Fruit fly (Drosophila melanogaster): Measurements from ENCODE around the gene CG10650.

Gene CG10650

dm6 chr2L:18987078-18987895 lies 8.4 kb downstream of the CG10650 start, which contains the start of the genes Swip-1 and EMC5 (continued):
- TF ChIP-seq z (GFP tag; IDR thresholded peaks at IDR 0.05) = no peak
- TF ChIP-seq CG9437 (GFP tag; optimal IDR thresholded peaks at IDR 0.05) = peak; percentile 58
- TF ChIP-seq NFAT (GFP tag; IDR thresholded peaks at IDR 0.05) = peak; percentile 44
- 0 out of 2 replicates have a peak, but pooled peaks have one; percentile 13 for TF ChIP-seq crol (GFP tag; IDR thresholded peaks at IDR 0.05)
- TF ChIP-seq MBD-R2 (GFP tag; IDR thresholded peaks at IDR 0.05) = peak; percentile 81
- TF ChIP-seq Ptx1 (GFP tag; IDR thresholded peaks at IDR 0.05) = peak; percentile 82
- TF ChIP-seq Adf1 (GFP tag; IDR thresholded peaks at IDR 0.05) = no peak
- TF ChIP-seq Aef1 (GFP tag; IDR thresholded peaks at IDR 0.05) = peak; percentile 58; the same call in 2 of the 3 replicates
- TF ChIP-seq CG34224 (GFP tag; IDR thresholded peaks at IDR 0.05; ENCODE audit: partially characterized antibody) = no peak; the same call in 1 of the 3 replicates
- no peak for TF ChIP-seq maf-S (GFP tag; optimal IDR thresholded peaks at IDR 0.05)
- peak; percentile 59 for TF ChIP-seq ind (GFP tag; optimal IDR thresholded peaks at IDR 0.05)
- TF ChIP-seq sr (GFP tag; IDR thresholded peaks at IDR 0.05) = peak; percentile 35; the same call in 1 of the 3 replicates
- peak; percentile 27 for TF ChIP-seq CG12299 (tag; optimal IDR thresholded peaks at IDR 0.05)
- TF ChIP-seq Max (GFP tag; optimal IDR thresholded peaks at IDR 0.05) = peak; percentile 22
- TF ChIP-seq CG31365 (tag; optimal IDR thresholded peaks at IDR 0.05) = no peak
- TF ChIP-seq vnd (GFP tag; IDR thresholded peaks at IDR 0.05; ENCODE audit: partially characterized antibody) = peak; percentile 53; the same call in 1 of the 3 replicates
- TF ChIP-seq Awh (GFP tag; IDR thresholded peaks at IDR 0.05) = peak; percentile 51; the same call in 1 of the 2 replicates
- no peak for TF ChIP-seq dan (GFP tag; IDR thresholded peaks at IDR 0.05)
- peak; percentile 29; the same call in 1 of the 2 replicates for TF ChIP-seq E2f1 (GFP tag; IDR thresholded peaks at IDR 0.05)
- peak; percentile 41; the same call in 2 of the 3 replicates for TF ChIP-seq Opbp (GFP tag; IDR thresholded peaks at IDR 0.05; ENCODE audit: partially characterized antibody)
- TF ChIP-seq CG12659 (GFP tag; optimal IDR thresholded peaks at IDR 0.05) = peak; percentile 82
- no peak for TF ChIP-seq slp2 (GFP tag; optimal IDR thresholded peaks at IDR 0.05)
- TF ChIP-seq CG3407 (GFP tag; optimal IDR thresholded peaks at IDR 0.05) = peak; percentile 13
- TF ChIP-seq kay (GFP tag; optimal IDR thresholded peaks at IDR 0.05) = peak; percentile 16
- TF ChIP-seq CG8281 (tag; optimal IDR thresholded peaks at IDR 0.05) = no peak
- TF ChIP-seq unpg (GFP tag; optimal IDR thresholded peaks at IDR 0.05) = peak; percentile 49
- no peak for TF ChIP-seq hth (optimal IDR thresholded peaks at IDR 0.05)
- TF ChIP-seq grau (tag; optimal IDR thresholded peaks at IDR 0.05) = peak; percentile 77
- no peak for TF ChIP-seq org-1 (GFP tag; optimal IDR thresholded peaks at IDR 0.05)
- no peak for TF ChIP-seq Hsf (GFP tag; optimal IDR thresholded peaks at IDR 0.05)
- TF ChIP-seq CG30020 (tag; optimal IDR thresholded peaks at IDR 0.05) = peak; percentile 65
- peak; percentile 72 for TF ChIP-seq CG30403 (GFP tag; optimal IDR thresholded peaks at IDR 0.05)
- TF ChIP-seq D19B (GFP tag; optimal IDR thresholded peaks at IDR 0.05) = no peak
- peak in 1 of 2 experiments; percentile 87 for TF ChIP-seq insv (GFP tag; optimal IDR thresholded peaks at IDR 0.05)
- TF ChIP-seq CG3065 (GFP tag; optimal IDR thresholded peaks at IDR 0.05) = no peak
- peak; percentile 84 for TF ChIP-seq Abd-B (GFP tag; optimal IDR thresholded peaks at IDR 0.05)
- TF ChIP-seq Sry-β (GFP tag; optimal IDR thresholded peaks at IDR 0.05) = no peak
- TF ChIP-seq HLH54F (GFP tag; optimal IDR thresholded peaks at IDR 0.05) = peak; percentile 12
- peak; percentile 36; the same call in 1 of the 2 replicates for TF ChIP-seq CG4404 (GFP tag; IDR thresholded peaks at IDR 0.05)
- TF ChIP-seq Hr51 (GFP tag; optimal IDR thresholded peaks at IDR 0.05) = peak in 1 of 2 experiments; percentile 64
- no peak for TF ChIP-seq D (optimal IDR thresholded peaks at IDR 0.05)
- TF ChIP-seq D (GFP tag; optimal IDR thresholded peaks at IDR 0.05) = peak; percentile 14
- TF ChIP-seq NK7.1 (GFP tag; optimal IDR thresholded peaks at IDR 0.05) = no peak
- TF ChIP-seq ems (GFP tag; optimal IDR thresholded peaks at IDR 0.05) = no peak
- TF ChIP-seq CG34422 (GFP tag; IDR thresholded peaks at IDR 0.05) = peak; percentile 36; the same call in 2 of the 3 replicates
- peak; percentile 45 for TF ChIP-seq tap (tag; optimal IDR thresholded peaks at IDR 0.05)
- 0 out of 2 replicates have a peak, but pooled peaks have one; percentile 31 for TF ChIP-seq CG17612 (GFP tag; IDR thresholded peaks at IDR 0.05)
- TF ChIP-seq Meics (GFP tag; optimal IDR thresholded peaks at IDR 0.05) = peak; percentile 60
- TF ChIP-seq CG11504 (tag; optimal IDR thresholded peaks at IDR 0.05) = peak; percentile 75

Measured in whole organism, embryonic.